Fruit fly (Drosophila melanogaster) whole organism, embryonic: ENCODE results near the gene Pvf3.

ENCODE experiments used
- ATbp ChIP-seq: fragments of 200-800 bp; sonication (Bioruptor generic); optimal IDR thresholded peaks from 2 replicates; lab custom pipeline; 2017; ENCODE audit warnings: missing biosample characterization, mild to moderate bottlenecking, missing genetic modification characterization, missing genetic modification reagents
- Aef1 ChIP-seq: fragments of 200-800 bp; sonication (Bioruptor generic); IDR thresholded peaks from 3 replicates; pipeline ENCODE4 v1.3.6; 2022; ENCODE audit warnings: missing biosample characterization, missing genetic modification characterization
- Atf6 ChIP-seq: fragments of 200-800 bp; sonication (Bioruptor generic); IDR thresholded peaks from 2 replicates; pipeline ENCODE4 v1.3.6; 2022; ENCODE audit warnings: missing biosample characterization, missing genetic modification characterization
- CG10274 ChIP-seq: fragments of 200-800 bp; sonication (Bioruptor generic); optimal IDR thresholded peaks from 3 replicates; lab custom pipeline; 2017; ENCODE audit warnings: missing biosample characterization, mild to moderate bottlenecking, missing genetic modification characterization
- CG12659 ChIP-seq: fragments of 200-800 bp; sonication (Bioruptor generic); optimal IDR thresholded peaks from 3 replicates; lab custom pipeline; 2017; ENCODE audit warnings: mild to moderate bottlenecking, missing biosample characterization, missing genetic modification reagents, missing genetic modification characterization
- CG13123 ChIP-seq: fragments of 200-800 bp; sonication (Bioruptor generic); optimal IDR thresholded peaks from 2 replicates; lab custom pipeline; 2016; ENCODE audit warnings: missing biosample characterization, missing genetic modification characterization
- CG15269 ChIP-seq: fragments of 200-800 bp; sonication (Bioruptor generic); optimal IDR thresholded peaks from 2 replicates; lab custom pipeline; 2018; ENCODE audit warnings: missing biosample characterization, mild to moderate bottlenecking, missing genetic modification characterization, moderate library complexity
- CG1529 ChIP-seq: fragments of 200-800 bp; sonication (Bioruptor generic); optimal IDR thresholded peaks from 3 replicates; lab custom pipeline; 2018; ENCODE audit warnings: missing biosample characterization, missing genetic modification characterization
- CG15514 ChIP-seq: fragments of 200-800 bp; sonication (Bioruptor generic); optimal IDR thresholded peaks from 3 replicates; lab custom pipeline; 2017; ENCODE audit warnings: missing biosample characterization, missing genetic modification characterization, mild to moderate bottlenecking, moderate library complexity, missing genetic modification reagents
- CG17328 ChIP-seq: fragments of 200-800 bp; sonication (Bioruptor generic); IDR thresholded peaks from 2 replicates; pipeline ENCODE4 v1.3.6; 2022; ENCODE audit warnings: missing biosample characterization, missing genetic modification characterization
- CG2678 ChIP-seq: fragments of 200-800 bp; sonication (Bioruptor generic); optimal IDR thresholded peaks from 3 replicates; lab custom pipeline; 2019; ENCODE audit warnings: missing biosample characterization, mild to moderate bottlenecking, missing genetic modification characterization, moderate library complexity
- CG30403 ChIP-seq: fragments of 200-800 bp; sonication (Bioruptor generic); optimal IDR thresholded peaks from 3 replicates; lab custom pipeline; 2016; ENCODE audit warnings: missing biosample characterization, missing genetic modification characterization
- CG34422 ChIP-seq: fragments of 200-800 bp; sonication (Bioruptor generic); IDR thresholded peaks from 3 replicates; pipeline ENCODE4 v1.3.6; 2022; ENCODE audit warnings: missing biosample characterization, missing genetic modification characterization
- CG3995 ChIP-seq: fragments of 200-800 bp; sonication (Bioruptor generic); optimal IDR thresholded peaks from 3 replicates; lab custom pipeline; 2016; ENCODE audit warnings: missing biosample characterization, missing genetic modification characterization
- CG4328 ChIP-seq: fragments of 200-800 bp; sonication (Bioruptor generic); optimal IDR thresholded peaks from 3 replicates; lab custom pipeline; 2017; ENCODE audit warnings: missing biosample characterization, missing genetic modification reagents, missing genetic modification characterization
- CG4820 ChIP-seq: fragments of 200-800 bp; sonication (Bioruptor generic); optimal IDR thresholded peaks from 3 replicates; lab custom pipeline; 2016; ENCODE audit warnings: missing biosample characterization, missing genetic modification characterization
- CG7839 ChIP-seq: fragments of 200-800 bp; sonication (Bioruptor generic); optimal IDR thresholded peaks from 3 replicates; lab custom pipeline; 2018; ENCODE audit warnings: missing biosample characterization, mild to moderate bottlenecking, missing genetic modification characterization, moderate library complexity
- CG8388 ChIP-seq: fragments of 200-800 bp; sonication (Bioruptor generic); optimal IDR thresholded peaks from 2 replicates; lab custom pipeline; 2019; ENCODE audit warnings: missing biosample characterization, mild to moderate bottlenecking, missing genetic modification characterization, moderate library complexity
- CG9437 ChIP-seq: fragments of 200-800 bp; sonication (Bioruptor generic); optimal IDR thresholded peaks from 2 replicates; lab custom pipeline; 2018; ENCODE audit warnings: missing biosample characterization, mild to moderate bottlenecking, missing genetic modification characterization
- CkIIα-i1 ChIP-seq: fragments of 200-800 bp; sonication (Bioruptor generic); IDR thresholded peaks from 2 replicates; pipeline ENCODE4 v1.3.6; 2022; ENCODE audit warnings: missing biosample characterization, missing genetic modification characterization
- D19A ChIP-seq: fragments of 200-800 bp; optimal IDR thresholded peaks from 3 replicates; lab custom pipeline; 2019; ENCODE audit warnings: missing biosample characterization, mild to moderate bottlenecking, missing genetic modification characterization, moderate library complexity
- Dek ChIP-seq: fragments of 200-800 bp; sonication (Bioruptor generic); optimal IDR thresholded peaks from 3 replicates; lab custom pipeline; 2019; ENCODE audit warnings: missing biosample characterization, mild to moderate bottlenecking, missing genetic modification characterization, moderate library complexity
- ERR ChIP-seq: fragments of 200-800 bp; sonication (Bioruptor generic); optimal IDR thresholded peaks from 2 replicates; lab custom pipeline; 2016; ENCODE audit warnings: missing biosample characterization, missing genetic modification characterization
- Rfx ChIP-seq: fragments of 200-800 bp; sonication (Bioruptor generic); IDR thresholded peaks from 2 replicates; pipeline ENCODE4 v1.3.6; 2022; ENCODE audit warnings: missing biosample characterization, missing genetic modification characterization
- Xbp1 ChIP-seq: fragments of 200-800 bp; sonication (Bioruptor generic); optimal IDR thresholded peaks from 3 replicates; lab custom pipeline; 2016; ENCODE audit warnings: missing biosample characterization, mild to moderate bottlenecking, missing genetic modification characterization
- ac ChIP-seq: fragments of 200-800 bp; sonication (Bioruptor generic); optimal IDR thresholded peaks from 3 replicates; lab custom pipeline; 2017; ENCODE audit warnings: missing biosample characterization, mild to moderate bottlenecking, missing genetic modification characterization
- ash1 ChIP-seq: fragments of 200-800 bp; sonication (Bioruptor generic); optimal IDR thresholded peaks from 2 replicates; lab custom pipeline; 2018; ENCODE audit warnings: missing biosample characterization, mild to moderate bottlenecking, missing genetic modification characterization
- bcd ChIP-seq: fragments of 200-800 bp; sonication (Bioruptor generic); optimal IDR thresholded peaks from 2 replicates; lab custom pipeline; 2017; ENCODE audit warnings: missing biosample characterization, mild to moderate bottlenecking, missing genetic modification characterization
- chinmo ChIP-seq: fragments of 200-800 bp; sonication (Bioruptor generic); IDR thresholded peaks from 4 replicates; pipeline ENCODE4 v1.3.6; 2022; ENCODE audit warnings: missing biosample characterization, missing genetic modification characterization; ENCODE audit not compliant: partially characterized antibody
- danr ChIP-seq: fragments of 200-800 bp; sonication (Bioruptor generic); IDR thresholded peaks from 2 replicates; pipeline ENCODE4 v1.3.6; 2022; ENCODE audit warnings: missing biosample characterization, missing genetic modification characterization
- dmrt11E ChIP-seq: fragments of 200-800 bp; sonication (Bioruptor generic); optimal IDR thresholded peaks from 3 replicates; lab custom pipeline; 2018; ENCODE audit warnings: missing biosample characterization, mild to moderate bottlenecking, missing genetic modification characterization, moderate library complexity
- dpn ChIP-seq, 2 experiments: fragments of 200-800 bp; sonication (Bioruptor generic); optimal IDR thresholded peaks; 3 replicates each; lab custom pipeline; 2016; ENCODE audit warnings: missing biosample characterization in 2 of 2, missing genetic modification characterization in 2 of 2
- dysf ChIP-seq: fragments of 200-800 bp; sonication (Bioruptor generic); IDR thresholded peaks from 3 replicates; pipeline ENCODE4 v1.3.6; 2022; ENCODE audit warnings: missing biosample characterization, missing genetic modification characterization
- eve ChIP-seq, 2 experiments: fragments of >200 bp; optimal IDR thresholded peaks; 2 replicates each; lab custom pipeline; 2017; ENCODE audit warnings: missing biosample characterization in 2 of 2, missing genetic modification characterization in 2 of 2
- fd96Cb ChIP-seq: fragments of 200-800 bp; sonication (Bioruptor generic); optimal IDR thresholded peaks from 2 replicates; lab custom pipeline; 2018; ENCODE audit warnings: missing biosample characterization, mild to moderate bottlenecking, missing genetic modification characterization, moderate library complexity
- grau ChIP-seq: fragments of 200-800 bp; optimal IDR thresholded peaks from 3 replicates; lab custom pipeline; 2019; ENCODE audit warnings: missing biosample characterization, mild to moderate bottlenecking, missing genetic modification characterization, moderate library complexity
- grn ChIP-seq: fragments of 200-800 bp; sonication (Bioruptor generic); optimal IDR thresholded peaks from 3 replicates; lab custom pipeline; 2017; ENCODE audit warnings: missing biosample characterization, missing genetic modification characterization
- gro ChIP-seq: fragments of 200-800 bp; sonication (Bioruptor generic); optimal IDR thresholded peaks from 2 replicates; lab custom pipeline; 2016; ENCODE audit warnings: missing biosample characterization, missing genetic modification characterization
- hkb ChIP-seq, 2 experiments: fragments of 200-800 bp in 1 of 2; fragments of >200 bp in 1 of 2; sonication (Bioruptor generic) in 1 of 2; IDR thresholded peaks in 1 of 2; optimal IDR thresholded peaks in 1 of 2; 2 replicates each; pipeline versions ENCODE4 v1.3.6 to Lab custom; 2017 to 2022; ENCODE audit warnings: missing biosample characterization in 1 of 2, missing genetic modification characterization in 1 of 2
- ken ChIP-seq: fragments of 200-800 bp; sonication (Bioruptor generic); IDR thresholded peaks from 3 replicates; pipeline ENCODE4 v1.3.6; 2022; ENCODE audit warnings: missing biosample characterization, missing genetic modification characterization
- lmd ChIP-seq: fragments of 200-800 bp; sonication (Bioruptor generic); IDR thresholded peaks from 2 replicates; pipeline ENCODE4 v1.3.6; 2022; ENCODE audit warnings: missing biosample characterization, missing genetic modification characterization
- nerfin-1 ChIP-seq: fragments of 200-800 bp; sonication (Bioruptor generic); optimal IDR thresholded peaks from 3 replicates; lab custom pipeline; 2019; ENCODE audit warnings: missing biosample characterization, mild to moderate bottlenecking, missing genetic modification characterization, moderate library complexity
- onecut ChIP-seq: fragments of 200-800 bp; sonication (Bioruptor generic); IDR thresholded peaks from 2 replicates; pipeline ENCODE4 v1.3.6; 2022; ENCODE audit warnings: missing biosample characterization, missing genetic modification characterization
- p53 ChIP-seq: fragments of 200-800 bp; sonication (Bioruptor generic); optimal IDR thresholded peaks from 2 replicates; lab custom pipeline; 2016; ENCODE audit warnings: missing biosample characterization, missing genetic modification characterization
- phol ChIP-seq: fragments of 200-800 bp; sonication (Bioruptor generic); optimal IDR thresholded peaks from 3 replicates; lab custom pipeline; 2018; ENCODE audit warnings: missing biosample characterization, mild to moderate bottlenecking, missing genetic modification characterization, moderate library complexity
- ranshi ChIP-seq: fragments of 200-800 bp; sonication (Bioruptor generic); IDR thresholded peaks from 2 replicates; pipeline ENCODE4 v1.3.6; 2022; ENCODE audit warnings: missing biosample characterization, missing genetic modification characterization
- run ChIP-seq: fragments of 200-800 bp; sonication (Bioruptor generic); optimal IDR thresholded peaks from 3 replicates; lab custom pipeline; 2018; ENCODE audit warnings: missing biosample characterization, mild to moderate bottlenecking, missing genetic modification characterization
- ssp ChIP-seq: fragments of 200-800 bp; sonication (Bioruptor generic); IDR thresholded peaks from 2 replicates; pipeline ENCODE4 v1.3.6; 2022; ENCODE audit warnings: missing biosample characterization, missing genetic modification characterization
- ttk ChIP-seq: fragments of 200-800 bp; sonication (Bioruptor generic); IDR thresholded peaks from 2 replicates; pipeline ENCODE4 v2.1.2; 2022; ENCODE audit warnings: missing biosample characterization, missing genetic modification characterization
- vvl ChIP-seq: fragments of 200-800 bp; sonication (Bioruptor generic); IDR thresholded peaks from 2 replicates; pipeline ENCODE4 v1.3.6; 2022; ENCODE audit warnings: missing biosample characterization, missing genetic modification characterization

Pvf3 gene

DNA sequence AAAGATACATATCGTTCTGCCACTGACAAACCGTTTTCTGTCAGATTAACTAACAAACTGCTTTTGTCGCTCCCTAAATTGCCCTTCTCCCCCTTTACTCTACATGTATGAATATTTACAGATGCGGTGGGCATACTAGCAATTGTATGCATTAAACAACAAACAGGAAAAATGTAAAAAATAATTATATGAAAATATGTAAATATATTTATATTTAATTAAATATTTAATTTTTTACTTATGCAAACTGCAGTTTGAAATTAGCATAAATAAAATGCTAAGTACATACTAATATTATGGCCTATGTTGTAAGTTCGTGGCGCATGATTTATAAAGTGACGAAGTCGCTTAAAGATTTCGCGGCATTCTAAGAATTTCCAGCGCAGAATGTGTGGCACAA lies 6.7 kb downstream of the Pvf3 start:
- TF ChIP-seq gro (GFP tag; lab: Kevin White, UChicago) (no peak), Xbp1 (GFP tag; lab: Kevin White, UChicago) (peak; percentile 6), onecut (GFP tag; lab: Robert Waterston, UW) (no peak), CkIIα-i1 (GFP tag; lab: Robert Waterston, UW) (no peak), Rfx (GFP tag; lab: Robert Waterston, UW) (peak; percentile 29; the same call in 1 of the 2 replicates), D19A (tag; lab: Kevin White, UChicago) (peak; percentile 71), ac (GFP tag; lab: Kevin White, UChicago) (no peak), CG34422 (GFP tag; lab: Robert Waterston, UW) (0 out of 3 replicates have a peak, but pooled peaks have one; percentile 24), Atf6 (GFP tag; lab: Robert Waterston, UW) (no peak), ash1 (GFP tag; lab: Kevin White, UChicago) (no peak), Dek (tag; lab: Kevin White, UChicago) (peak; percentile 21), dmrt11E (peak; percentile 65), Aef1 (GFP tag; lab: Robert Waterston, UW) (0 out of 3 replicates have a peak, but pooled peaks have one; percentile 44), CG9437 (peak; percentile 49), CG4820 (peak; percentile 22), CG13123 (GFP tag; lab: Kevin White, UChicago) (peak; percentile 28), run (tag; lab: Kevin White, UChicago) (peak; percentile 62), bcd (peak; percentile 6), CG8388 (GFP tag; lab: Kevin White, UChicago) (peak; percentile 79), CG7839 (tag; lab: Kevin White, UChicago) (peak; percentile 73), ken (GFP tag; lab: Robert Waterston, UW) (no peak), CG12659 (peak; percentile 43), CG1529 (GFP tag; lab: Kevin White, UChicago) (no peak), danr (GFP tag; lab: Robert Waterston, UW) (0 out of 2 replicates have a peak, but pooled peaks have one; percentile 15), hkb (optimal IDR thresholded peaks at IDR 0.05; lab: Kevin White, UChicago) (no peak), hkb (GFP tag; IDR thresholded peaks at IDR 0.05; lab: Robert Waterston, UW) (peak; percentile 61; the same call in 1 of the 2 replicates), grau (peak; percentile 68), phol (tag; lab: Kevin White, UChicago) (peak; percentile 39), CG2678 (tag; lab: Kevin White, UChicago) (peak; percentile 62), CG4328 (GFP tag; lab: Kevin White, UChicago) (no peak), CG30403 (GFP tag; lab: Kevin White, UChicago) (peak; percentile 15), p53 (GFP tag; lab: Kevin White, UChicago) (no peak), CG3995 (GFP tag; lab: Kevin White, UChicago) (no peak), eve (GFP tag; optimal IDR thresholded peaks at IDR 0.05; lab: Kevin White, UChicago) (no peak), CG15269 (tag; lab: Kevin White, UChicago) (peak; percentile 75), ATbp (GFP tag; lab: Kevin White, UChicago) (peak; percentile 53), CG17328 (GFP tag; lab: Robert Waterston, UW) (peak; percentile 75), ranshi (GFP tag; lab: Robert Waterston, UW) (peak; percentile 39; the same call in 1 of the 2 replicates), chinmo (no peak), ttk (GFP tag; lab: Robert Waterston, UW) (peak; percentile 69), grn (GFP tag; lab: Kevin White, UChicago) (peak; percentile 14), dysf (peak; percentile 53; the same call in 2 of the 3 replicates), fd96Cb (tag; lab: Kevin White, UChicago) (peak; percentile 32), nerfin-1 (tag; lab: Kevin White, UChicago) (peak; percentile 23), vvl (GFP tag; lab: Robert Waterston, UW) (peak; percentile 84), lmd (GFP tag; lab: Robert Waterston, UW) (peak; percentile 43; the same call in 1 of the 2 replicates), ERR (GFP tag; lab: Kevin White, UChicago) (no peak), dpn (GFP tag; optimal IDR thresholded peaks at IDR 0.05; lab: Kevin White, UChicago) (peak in 1 of 2 experiments; percentile 1), CG15514 (GFP tag; lab: Kevin White, UChicago) (no peak), ssp (GFP tag; lab: Robert Waterston, UW) (0 out of 2 replicates have a peak, but pooled peaks have one; percentile 23), CG10274 (GFP tag; lab: Kevin White, UChicago) (no peak)
